Worm (Caenorhabditis elegans) whole organism, late embryonic: Measurements from ENCODE around the gene hda-5.

Source experiments
- F13H6.1 ChIP-seq: sonication (generic microtip); optimal IDR thresholded peaks from 2 replicates; lab custom pipeline; 2016; ENCODE audit warnings: missing genetic modification characterization, missing compliant biosample characterization
- Y22D7AL.16 ChIP-seq: sonication (generic microtip); optimal IDR thresholded peaks from 2 replicates; lab custom pipeline; 2016; ENCODE audit warnings: missing genetic modification characterization, missing compliant biosample characterization
- ama-1 ChIP-seq: fragments of 150-350 bp; optimal IDR thresholded peaks from 2 replicates; lab custom pipeline; 2014
- ceh-14 ChIP-seq: sonication (generic microtip); optimal IDR thresholded peaks from 2 replicates; lab custom pipeline; 2016; ENCODE audit warnings: missing genotype, missing genetic modification characterization, missing compliant biosample characterization
- ceh-22 ChIP-seq: sonication (generic microtip); optimal IDR thresholded peaks from 2 replicates; lab custom pipeline; 2017; ENCODE audit warnings: missing biosample characterization, missing genetic modification characterization
- ceh-24 ChIP-seq: sonication (generic microtip); optimal IDR thresholded peaks from 2 replicates; lab custom pipeline; 2016; ENCODE audit warnings: mild to moderate bottlenecking, missing genetic modification characterization, missing compliant biosample characterization
- ceh-30 ChIP-seq: fragments of 150-350 bp; optimal IDR thresholded peaks from 2 replicates; lab custom pipeline; 2014; ENCODE audit warnings: missing biosample characterization, missing genetic modification characterization
- ceh-48 ChIP-seq: sonication (generic microtip); optimal IDR thresholded peaks from 2 replicates; lab custom pipeline; 2016; ENCODE audit warnings: missing genetic modification characterization, inconsistent platforms, missing compliant biosample characterization
- ceh-6 ChIP-seq: fragments of 200-800 bp; sonication (Bioruptor generic); optimal IDR thresholded peaks from 2 replicates; lab custom pipeline; 2018; ENCODE audit warnings: mild to moderate bottlenecking, missing genetic modification characterization, missing compliant biosample characterization
- ceh-9 ChIP-seq: sonication (generic microtip); optimal IDR thresholded peaks from 2 replicates; lab custom pipeline; 2016; ENCODE audit warnings: mild to moderate bottlenecking, missing genetic modification characterization, inconsistent platforms, missing compliant biosample characterization
- dmd-4 ChIP-seq: sonication (generic microtip); optimal IDR thresholded peaks from 2 replicates; lab custom pipeline; 2016; ENCODE audit warnings: borderline replicate concordance, missing genetic modification characterization, missing compliant biosample characterization
- elt-2 ChIP-seq: sonication (generic microtip); optimal IDR thresholded peaks from 2 replicates; lab custom pipeline; 2016; ENCODE audit warnings: missing genetic modification reagents, missing genetic modification characterization, missing compliant biosample characterization
- elt-4 ChIP-seq: sonication (generic microtip); optimal IDR thresholded peaks from 2 replicates; lab custom pipeline; 2016; ENCODE audit warnings: missing genetic modification characterization, missing compliant biosample characterization
- eyg-1 ChIP-seq: sonication (generic microtip); optimal IDR thresholded peaks from 2 replicates; lab custom pipeline; 2016; ENCODE audit warnings: missing genotype, missing genetic modification characterization, missing compliant biosample characterization
- gmeb-2 ChIP-seq: sonication (generic microtip); optimal IDR thresholded peaks from 2 replicates; lab custom pipeline; 2016; ENCODE audit warnings: missing genetic modification characterization, inconsistent platforms, missing compliant biosample characterization
- hlh-13 ChIP-seq: fragments of 200-800 bp; sonication (Bioruptor generic); optimal IDR thresholded peaks from 2 replicates; lab custom pipeline; 2018; ENCODE audit warnings: mild to moderate bottlenecking, missing genetic modification characterization, missing compliant biosample characterization
- hlh-15 ChIP-seq: sonication (generic microtip); optimal IDR thresholded peaks from 2 replicates; lab custom pipeline; 2016; ENCODE audit warnings: missing genetic modification characterization, missing compliant biosample characterization
- hlh-8 ChIP-seq: sonication (generic microtip); optimal IDR thresholded peaks from 2 replicates; lab custom pipeline; 2016; ENCODE audit warnings: missing genotype, missing genetic modification characterization, missing compliant biosample characterization
- lim-6 ChIP-seq: sonication (generic microtip); optimal IDR thresholded peaks from 2 replicates; lab custom pipeline; 2016; ENCODE audit warnings: missing genetic modification characterization, missing compliant biosample characterization
- mec-3 ChIP-seq: sonication (generic microtip); optimal IDR thresholded peaks from 2 replicates; lab custom pipeline; 2016; ENCODE audit warnings: borderline replicate concordance, missing genetic modification characterization, missing compliant biosample characterization
- nfya-1 ChIP-seq: sonication (generic microtip); optimal IDR thresholded peaks from 2 replicates; lab custom pipeline; 2017; ENCODE audit warnings: missing genetic modification characterization, mild to moderate bottlenecking, missing compliant biosample characterization, antibody characterized with exemption, moderate library complexity
- nhr-11 ChIP-seq: fragments of 150-350 bp; optimal IDR thresholded peaks from 2 replicates; lab custom pipeline; 2014; ENCODE audit warnings: missing biosample characterization, missing genetic modification characterization
- odd-2 ChIP-seq: sonication (generic microtip); optimal IDR thresholded peaks from 2 replicates; lab custom pipeline; 2017; ENCODE audit warnings: antibody characterized with exemption, mild to moderate bottlenecking, missing genetic modification characterization, missing compliant biosample characterization
- pat-9 ChIP-seq: fragments of 200-800 bp; sonication (Bioruptor generic); optimal IDR thresholded peaks from 2 replicates; lab custom pipeline; 2018; ENCODE audit warnings: mild to moderate bottlenecking, missing genetic modification characterization, moderate library complexity, missing compliant biosample characterization
- pax-1 ChIP-seq: fragments of 150-350 bp; optimal IDR thresholded peaks from 2 replicates; lab custom pipeline; 2014; ENCODE audit warnings: missing biosample characterization, missing genetic modification characterization
- pqm-1 ChIP-seq: sonication (generic microtip); optimal IDR thresholded peaks from 2 replicates; lab custom pipeline; 2016; ENCODE audit warnings: missing genetic modification characterization, missing compliant biosample characterization
- sdc-2 ChIP-seq: sonication (generic microtip); optimal IDR thresholded peaks from 2 replicates; lab custom pipeline; 2016; ENCODE audit warnings: missing genotype, missing genetic modification characterization, missing compliant biosample characterization
- sox-2 ChIP-seq: fragments of 200-800 bp; sonication (Bioruptor generic); IDR thresholded peaks from 2 replicates; pipeline ENCODE4 v1.3.6; 2022; ENCODE audit warnings: missing genetic modification reagents, missing genetic modification characterization, missing compliant biosample characterization
- tbx-2 ChIP-seq: sonication (generic microtip); optimal IDR thresholded peaks from 2 replicates; lab custom pipeline; 2016; ENCODE audit warnings: missing genetic modification characterization, missing compliant biosample characterization
- tbx-7 ChIP-seq: sonication (generic microtip); optimal IDR thresholded peaks from 2 replicates; lab custom pipeline; 2016; ENCODE audit warnings: missing genotype, missing genetic modification characterization, missing compliant biosample characterization
- ttx-3 ChIP-seq: sonication (generic microtip); optimal IDR thresholded peaks from 2 replicates; lab custom pipeline; 2016; ENCODE audit warnings: missing genetic modification reagents, missing genetic modification characterization, missing compliant biosample characterization
- unc-3 ChIP-seq, 2 experiments: fragments of 200-800 bp in 1 of 2; sonication (Bioruptor generic) in 1 of 2; sonication (generic microtip) in 1 of 2; conservative IDR thresholded peaks in 1 of 2; optimal IDR thresholded peaks in 1 of 2; 2 replicates each; pipeline versions ENCODE4 v1.3.6 to Lab custom; 2016 to 2022; ENCODE audit warnings: missing compliant biosample characterization in 2 of 2, missing genetic modification characterization in 2 of 2, missing genetic modification reagents in 1 of 2
- unc-42 ChIP-seq: sonication (generic microtip); optimal IDR thresholded peaks from 2 replicates; lab custom pipeline; 2016; ENCODE audit warnings: missing genotype, missing genetic modification characterization, missing compliant biosample characterization
- unc-55 ChIP-seq: sonication (generic microtip); optimal IDR thresholded peaks from 2 replicates; lab custom pipeline; 2017; ENCODE audit warnings: missing biosample characterization, missing genetic modification reagents, missing genetic modification characterization
- ztf-16 ChIP-seq: sonication (generic microtip); optimal IDR thresholded peaks from 2 replicates; lab custom pipeline; 2017; ENCODE audit warnings: missing genetic modification characterization, missing compliant biosample characterization

hda-5 gene

ce11 chrII:11839116-11839515 lies 40.3 kb downstream of the hda-5 start:
- TF ChIP-seq ceh-24 (tag; lab: Kevin White, UChicago) (no peak), ttx-3 (tag; lab: Kevin White, UChicago) (no peak), ceh-14 (tag; lab: Kevin White, UChicago) (no peak), ceh-6 (GFP tag; lab: Kevin White, UChicago) (no peak), elt-4 (tag; lab: Kevin White, UChicago) (no peak), F13H6.1 (tag; lab: Kevin White, UChicago) (no peak), hlh-15 (tag; lab: Kevin White, UChicago) (no peak), lim-6 (tag; lab: Kevin White, UChicago) (no peak), ceh-22 (tag; lab: Kevin White, UChicago) (no peak), pat-9 (tag; lab: Kevin White, UChicago) (no peak), pqm-1 (no peak), mec-3 (tag; lab: Kevin White, UChicago) (no peak), ztf-16 (tag; lab: Kevin White, UChicago) (no peak), hlh-13 (GFP tag; lab: Kevin White, UChicago) (no peak), hlh-8 (tag; lab: Kevin White, UChicago) (no peak), odd-2 (tag; lab: Kevin White, UChicago) (no peak), sox-2 (no peak), tbx-7 (no peak), ceh-48 (tag; lab: Kevin White, UChicago) (no peak)

- TF ChIP-seq pax-1 (tag; lab: Kevin White, UChicago) = no peak
Observed at ce11 chrII:11841653-11842052, 42.8 kb downstream of the hda-5 start.

DNA sequence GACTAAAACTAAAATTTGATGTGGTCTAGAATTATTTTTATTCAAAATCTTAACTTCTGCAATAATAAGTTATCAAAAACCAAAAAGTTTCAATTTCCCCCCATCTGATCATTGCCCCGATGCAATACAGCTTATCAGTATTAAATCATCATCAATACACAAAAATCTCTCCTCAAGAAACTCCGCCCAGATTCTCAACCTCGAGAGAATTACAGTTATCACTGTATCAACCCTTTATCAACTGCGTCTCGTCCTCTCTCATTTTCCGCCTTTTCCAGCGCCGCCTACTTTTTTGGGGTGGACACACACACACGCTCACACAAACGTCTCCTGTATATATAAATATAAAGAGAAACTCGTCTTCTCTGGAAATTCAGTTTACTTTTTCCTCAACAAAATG lies 43.5 kb downstream of the hda-5 start, which contains the start of gene T27D12.1:
T27D12.1 (plus strand) TSS at position 301 of the 400 bp plus-strand sequence.
- TF ChIP-seq ceh-6 (GFP tag; lab: Kevin White, UChicago) = no peak
- no peak for TF ChIP-seq Y22D7AL.16
- TF ChIP-seq unc-42 (tag; lab: Kevin White, UChicago) = no peak
- no peak for TF ChIP-seq tbx-2 (tag; lab: Kevin White, UChicago)
- no peak for TF ChIP-seq eyg-1
- TF ChIP-seq hlh-8 (tag; lab: Kevin White, UChicago) = no peak
- TF ChIP-seq ceh-9 (tag; lab: Kevin White, UChicago) = no peak

- TF ChIP-seq nfya-1 (no peak), ama-1 (lab: Kevin White, UChicago) (no peak), unc-3 (GFP tag; conservative IDR thresholded peaks at IDR 0.05; lab: Robert Waterston, UW) (no peak), unc-3 (tag; optimal IDR thresholded peaks at IDR 0.05; lab: Kevin White, UChicago) (no peak), dmd-4 (no peak), unc-55 (GFP tag; lab: Kevin White, UChicago) (no peak), sox-2 (no peak), pat-9 (tag; lab: Kevin White, UChicago) (no peak), ceh-30 (tag; lab: Kevin White, UChicago) (no peak), nhr-11 (tag; lab: Kevin White, UChicago) (no peak), ceh-24 (tag; lab: Kevin White, UChicago) (no peak), elt-2 (no peak)
- TF ChIP-seq, all 69 proteins: peak for 0
Observed at ce11 chrII:11842766-11843165, 43.9 kb downstream of the hda-5 start.

DNA sequence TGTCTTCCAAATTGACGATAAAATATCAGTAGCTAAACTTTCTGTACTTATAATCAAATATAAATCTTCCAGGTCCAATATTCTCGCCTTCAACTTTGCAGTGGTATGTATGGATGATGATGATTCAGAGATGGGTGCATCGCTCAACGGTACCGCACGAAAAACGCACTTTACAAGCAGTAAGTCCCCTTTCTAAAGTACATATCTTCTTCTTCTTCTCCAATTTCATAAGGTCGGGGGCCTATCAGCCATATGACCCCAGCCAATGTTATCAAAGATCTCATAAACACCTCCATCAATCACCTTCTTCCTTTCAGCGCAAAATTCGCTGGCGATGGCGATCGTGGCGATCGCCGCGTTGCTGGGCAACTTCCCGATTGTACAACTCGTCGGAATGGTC lies 44.6 kb downstream of the hda-5 start:
- TF ChIP-seq sox-2 (no peak), eyg-1 (no peak), sdc-2 (tag; lab: Kevin White, UChicago) (no peak), elt-2 (no peak), gmeb-2 (no peak)
- TF ChIP-seq, all 69 proteins: peak for 0
